Fruit fly (Drosophila melanogaster) whole organism, adult: Measurements from ENCODE around the gene CG3081.

Experiments
- CG11617 ChIP-seq: fragments of 200-800 bp; sonication (Bioruptor generic); optimal IDR thresholded peaks from 2 replicates; lab custom pipeline; 2017; ENCODE audit warnings: mild to moderate bottlenecking, missing biosample characterization, missing genetic modification reagents, missing genetic modification characterization
- CG14711 ChIP-seq: fragments of 200-800 bp; sonication (Bioruptor generic); optimal IDR thresholded peaks from 2 replicates; lab custom pipeline; 2018; ENCODE audit warnings: missing biosample characterization, mild to moderate bottlenecking, missing genetic modification characterization, moderate library complexity
- CG33017 ChIP-seq: fragments of 200-800 bp; sonication (Bioruptor generic); optimal IDR thresholded peaks from 2 replicates; lab custom pipeline; 2018; ENCODE audit warnings: missing biosample characterization, mild to moderate bottlenecking, missing genetic modification characterization, moderate library complexity
- CG5204 ChIP-seq: fragments of 200-800 bp; sonication (Bioruptor generic); optimal IDR thresholded peaks from 2 replicates; lab custom pipeline; 2016; ENCODE audit warnings: missing biosample characterization, missing genetic modification characterization
- CG7045 ChIP-seq: fragments of 200-800 bp; sonication (Bioruptor generic); optimal IDR thresholded peaks from 2 replicates; lab custom pipeline; 2017; ENCODE audit warnings: missing biosample characterization, mild to moderate bottlenecking, missing genetic modification characterization
- CG7101 ChIP-seq: fragments of 200-800 bp; sonication (Bioruptor generic); optimal IDR thresholded peaks from 2 replicates; lab custom pipeline; 2018; ENCODE audit warnings: missing biosample characterization, mild to moderate bottlenecking, missing genetic modification characterization, moderate library complexity
- Hr96 ChIP-seq: fragments of 200-800 bp; sonication (Bioruptor generic); optimal IDR thresholded peaks from 2 replicates; lab custom pipeline; 2016; ENCODE audit warnings: missing biosample characterization, missing genetic modification characterization
- cic ChIP-seq: fragments of 200-800 bp; sonication (Bioruptor generic); optimal IDR thresholded peaks from 2 replicates; lab custom pipeline; 2017; ENCODE audit warnings: missing biosample characterization, mild to moderate bottlenecking, missing genetic modification characterization, moderate library complexity
- cnc ChIP-seq, 2 experiments: fragments of >200 bp; optimal IDR thresholded peaks; 2 replicates each; lab custom pipeline; 2017
- kay ChIP-seq: fragments of 200-800 bp; sonication (Bioruptor generic); peaks from one replicate; lab custom pipeline; 2016; ENCODE audit warnings: missing biosample characterization, missing genetic modification characterization, borderline replicate concordance
- ovo ChIP-seq: fragments of 200-800 bp; sonication (Bioruptor generic); optimal IDR thresholded peaks from 2 replicates; lab custom pipeline; 2016; ENCODE audit warnings: missing biosample characterization, missing genetic modification characterization
- pad ChIP-seq: fragments of 200-800 bp; sonication (Bioruptor generic); optimal IDR thresholded peaks from 3 replicates; lab custom pipeline; 2017; ENCODE audit warnings: missing biosample characterization, missing genetic modification characterization, mild to moderate bottlenecking, moderate library complexity, missing genetic modification reagents
- tj ChIP-seq: fragments of 200-800 bp; sonication (Bioruptor generic); optimal IDR thresholded peaks from 3 replicates; lab custom pipeline; 2017; ENCODE audit warnings: missing biosample characterization, mild to moderate bottlenecking, missing genetic modification characterization, moderate library complexity

dm6 chrX:4691226-4691625, 47.4 kb upstream of the CG3081 start:
- no peak for TF ChIP-seq cnc (optimal IDR thresholded peaks at IDR 0.05; lab: Kevin White, UChicago)
- TF ChIP-seq CG5204 (GFP tag; lab: Kevin White, UChicago), result no peak
- TF ChIP-seq ovo, result no peak
- TF ChIP-seq CG33017 (tag; lab: Kevin White, UChicago), result peak; percentile 47
- TF ChIP-seq Hr96 (GFP tag; lab: Kevin White, UChicago), result no peak
- no peak for TF ChIP-seq kay (GFP tag; lab: Kevin White, UChicago)
- TF ChIP-seq CG7101 (tag; lab: Kevin White, UChicago), result peak; percentile 60
- TF ChIP-seq tj (GFP tag; lab: Kevin White, UChicago), result peak; percentile 11
- TF ChIP-seq CG11617 (GFP tag; lab: Kevin White, UChicago), result no peak
- no peak for TF ChIP-seq cic (GFP tag; lab: Kevin White, UChicago)
- peak; percentile 62 for TF ChIP-seq CG7045 (GFP tag; lab: Kevin White, UChicago)
- TF ChIP-seq pad, result no peak
- TF ChIP-seq CG14711, result peak; percentile 63
